1 fruit fly cellular context compared by ENCODE assay signal in the genomic region with DNA sequence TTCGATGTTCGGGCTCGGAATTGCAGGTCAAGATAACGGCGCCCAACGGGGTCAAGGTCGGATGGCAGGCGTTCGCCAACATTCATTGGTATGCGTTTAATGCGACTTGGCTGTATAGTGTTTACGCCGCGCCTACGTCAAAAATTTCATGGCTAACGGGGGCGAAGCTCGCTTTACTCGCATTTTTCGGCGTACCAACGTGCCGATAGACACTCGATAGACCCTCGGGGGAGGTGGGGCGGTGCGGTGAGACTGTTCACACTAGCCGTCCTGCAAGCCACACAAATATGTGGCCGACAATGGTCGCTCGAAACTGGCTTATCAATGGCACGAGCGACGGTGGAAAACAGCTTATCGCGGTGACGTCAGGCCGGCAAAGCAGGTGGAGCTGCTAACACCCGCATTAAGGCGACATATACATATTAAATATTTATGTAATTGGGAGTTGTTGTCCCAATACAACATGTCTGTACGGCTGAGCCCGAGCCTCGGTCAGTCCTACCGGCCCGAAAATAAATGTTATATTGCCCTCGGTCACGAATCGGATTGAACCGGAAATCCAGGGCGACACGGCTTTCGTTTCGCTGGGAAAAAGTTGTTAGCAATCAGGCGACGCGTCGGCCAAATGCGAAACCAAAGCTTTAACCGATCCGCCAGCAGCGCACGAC.
TF ChIP-seq lines count a peak whose summit lies in the region.

No protein-coding gene starts in this region.

TF ChIP-seq in whole organism, embryonic, 481 proteins besides CTCF, POLR2A, EP300 and RAD21 (continued from another document):
- TF ChIP-seq sc (optimal IDR thresholded peaks at IDR 0.05; lab: Kevin White, UChicago) (no peak), sc (GFP tag; optimal IDR thresholded peaks at IDR 0.05; lab: Kevin White, UChicago) (no peak), cg (GFP tag; optimal IDR thresholded peaks at IDR 0.05; lab: Kevin White, UChicago) (no peak), CG18764 (GFP tag; optimal IDR thresholded peaks at IDR 0.05; lab: Kevin White, UChicago) (no peak), CG12769 (tag; optimal IDR thresholded peaks at IDR 0.05; lab: Kevin White, UChicago) (peak; percentile 70), CG14710 (tag; optimal IDR thresholded peaks at IDR 0.05; lab: Kevin White, UChicago) (no peak), Hmr (GFP tag; optimal IDR thresholded peaks at IDR 0.05; lab: Kevin White, UChicago) (peak; percentile 26), CG30403 (GFP tag; optimal IDR thresholded peaks at IDR 0.05; lab: Kevin White, UChicago) (no peak), Sox100B (GFP tag; optimal IDR thresholded peaks at IDR 0.05; lab: Kevin White, UChicago) (no peak), wek (GFP tag; optimal IDR thresholded peaks at IDR 0.05; lab: Kevin White, UChicago) (no peak), sisA (GFP tag; IDR thresholded peaks at IDR 0.05; lab: Robert Waterston, UW) (no peak), rib (GFP tag; IDR thresholded peaks at IDR 0.05; lab: Robert Waterston, UW) (0 out of 2 replicates have a peak, but pooled peaks have one; percentile 38), CG11723 (GFP tag; optimal IDR thresholded peaks at IDR 0.05; lab: Kevin White, UChicago) (no peak), CG8281 (tag; optimal IDR thresholded peaks at IDR 0.05; lab: Kevin White, UChicago) (no peak), Deaf1 (tag; optimal IDR thresholded peaks at IDR 0.05; lab: Kevin White, UChicago) (peak; percentile 68), ci (GFP tag; IDR thresholded peaks at IDR 0.05; lab: Robert Waterston, UW) (no peak), hb (GFP tag; IDR thresholded peaks at IDR 0.05; lab: Robert Waterston, UW; ENCODE audit: partially characterized antibody) (no peak), slbo (GFP tag; IDR thresholded peaks at IDR 0.05; lab: Robert Waterston, UW) (no peak), ato (GFP tag; IDR thresholded peaks at IDR 0.05; lab: Robert Waterston, UW; ENCODE audit: partially characterized antibody) (no peak), C15 (GFP tag; IDR thresholded peaks at IDR 0.05; lab: Robert Waterston, UW) (no peak), CG7357 (GFP tag; IDR thresholded peaks at IDR 0.05; lab: Robert Waterston, UW) (no peak), Ptx1 (GFP tag; IDR thresholded peaks at IDR 0.05; lab: Robert Waterston, UW) (no peak), CG11696 (GFP tag; IDR thresholded peaks at IDR 0.05; lab: Robert Waterston, UW) (no peak), fd102C (GFP tag; optimal IDR thresholded peaks at IDR 0.05; lab: Kevin White, UChicago) (no peak), Eip74EF (GFP tag; optimal IDR thresholded peaks at IDR 0.05; lab: Kevin White, UChicago) (peak in 1 of 2 experiments; percentile 57), CG1602 (GFP tag; optimal IDR thresholded peaks at IDR 0.05; lab: Kevin White, UChicago) (no peak), Fer2 (tag; optimal IDR thresholded peaks at IDR 0.05; lab: Kevin White, UChicago) (no peak), dysf (GFP tag; IDR thresholded peaks at IDR 0.05; lab: Robert Waterston, UW) (no peak), Max (GFP tag; optimal IDR thresholded peaks at IDR 0.05; lab: Kevin White, UChicago) (no peak), CG18599 (GFP tag; optimal IDR thresholded peaks at IDR 0.05; lab: Kevin White, UChicago) (no peak)
